Worm (Caenorhabditis elegans) whole organism, L2 larva: ENCODE measurements around the gene Y43F8B.14.

Source experiments
- R02D3.7 ChIP-seq: fragments of 150-350 bp; optimal IDR thresholded peaks from 2 replicates; lab custom pipeline; 2014; ENCODE audit warnings: missing biosample characterization, missing genetic modification characterization
- alr-1 ChIP-seq: fragments of 150-350 bp; optimal IDR thresholded peaks from 2 replicates; lab custom pipeline; 2014; ENCODE audit warnings: missing biosample characterization, missing genetic modification characterization
- ama-1 ChIP-seq: fragments of 150-350 bp; optimal IDR thresholded peaks from 2 replicates; lab custom pipeline; 2018; ENCODE audit warnings: inconsistent platforms
- lsy-2 ChIP-seq, 2 experiments: fragments of 150-350 bp in 1 of 2; sonication (generic microtip) in 1 of 2; optimal IDR thresholded peaks; 2 replicates each; lab custom pipeline; 2014 to 2017; ENCODE audit warnings: missing biosample characterization in 2 of 2, missing genetic modification characterization in 2 of 2
- mdl-1 ChIP-seq, 2 experiments: fragments of 150-350 bp in 1 of 2; sonication (generic microtip) in 1 of 2; optimal IDR thresholded peaks; 2 replicates each; lab custom pipeline; 2017; ENCODE audit warnings: missing biosample characterization in 2 of 2, missing genetic modification characterization in 2 of 2
- nhr-237 ChIP-seq: fragments of 150-350 bp; optimal IDR thresholded peaks from 2 replicates; lab custom pipeline; 2014; ENCODE audit warnings: missing biosample characterization, missing genetic modification characterization
- skn-1 ChIP-seq: sonication (generic microtip); optimal IDR thresholded peaks from 2 replicates; lab custom pipeline; 2017; ENCODE audit warnings: missing biosample characterization, missing genetic modification characterization
- snpc-4 ChIP-seq: fragments of 150-350 bp; optimal IDR thresholded peaks from 2 replicates; lab custom pipeline; 2014; ENCODE audit warnings: missing biosample characterization, missing genetic modification characterization
- unc-55 ChIP-seq: fragments of 150-350 bp; sonication (generic microtip); optimal IDR thresholded peaks from 3 replicates; lab custom pipeline; 2014; ENCODE audit warnings: missing biosample characterization, missing genetic modification reagents, missing genetic modification characterization
- unc-62 ChIP-seq: fragments of 150-350 bp; optimal IDR thresholded peaks from 2 replicates; lab custom pipeline; 2014; ENCODE audit warnings: missing biosample characterization, missing genetic modification reagents, missing genetic modification characterization

DNA sequence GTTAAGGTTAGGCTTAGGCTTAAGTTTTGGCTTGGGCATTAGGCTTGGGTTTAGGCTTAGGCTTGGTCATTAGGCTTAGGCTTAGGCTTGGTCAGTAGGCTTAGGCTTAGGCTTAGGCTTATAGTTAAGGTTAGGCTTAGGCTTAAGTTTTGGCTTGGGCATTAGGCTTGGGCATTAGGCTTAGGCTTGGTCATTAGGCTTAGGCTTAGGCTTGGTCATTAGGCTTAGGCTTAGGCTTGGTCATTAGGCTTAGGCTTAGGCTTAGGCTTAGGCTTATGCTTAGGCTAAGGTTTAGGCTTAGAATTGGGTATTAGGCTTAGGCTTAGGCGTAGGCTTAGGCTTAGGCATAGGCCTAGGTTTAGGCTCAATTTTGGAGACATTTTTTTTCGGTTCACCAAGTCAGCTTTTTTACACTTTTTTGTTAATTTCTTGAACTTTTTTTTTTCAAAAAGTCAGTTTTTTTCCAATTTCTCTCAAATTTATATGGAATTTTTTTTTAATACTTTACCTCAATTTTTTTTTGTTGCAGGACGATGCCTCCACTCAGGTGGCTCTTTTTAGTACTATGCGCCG, 46.9 kb upstream of the Y43F8B.14 start, which contains the start of gene Y43F8B.3:
- TF ChIP-seq R02D3.7 (tag; lab: Kevin White, UChicago) (no peak), lsy-2 (tag; optimal IDR thresholded peaks at IDR 0.05; lab: Kevin White, UChicago) (no peak), unc-62 (GFP tag; lab: Kevin White, UChicago) (no peak), snpc-4 (tag; lab: Kevin White, UChicago) (no peak), mdl-1 (tag; optimal IDR thresholded peaks at IDR 0.05; lab: Kevin White, UChicago) (no peak), alr-1 (no peak), ama-1 (no peak), skn-1 (tag; lab: Kevin White, UChicago) (no peak), nhr-237 (tag; lab: Kevin White, UChicago) (no peak), unc-55 (GFP tag; lab: Kevin White, UChicago) (no peak)
